Worm (Caenorhabditis elegans) whole organism, L4 larva: ENCODE data around the gene F13E9.11.

ENCODE experiments used
- F10B5.3 ChIP-seq: sonication (generic microtip); optimal IDR thresholded peaks from 2 replicates; lab custom pipeline; 2016; ENCODE audit warnings: mild to moderate bottlenecking, missing genetic modification characterization, missing compliant biosample characterization
- F26F4.8 ChIP-seq: fragments of 200-800 bp; sonication (Bioruptor generic); conservative IDR thresholded peaks from 2 replicates; pipeline ENCODE4 v1.3.6; 2022; ENCODE audit warnings: missing genetic modification characterization, missing compliant biosample characterization
- T20F7.1 ChIP-seq: fragments of 200-800 bp; sonication (Bioruptor generic); optimal IDR thresholded peaks from 2 replicates; lab custom pipeline; 2018; ENCODE audit warnings: mild to moderate bottlenecking, missing genetic modification characterization, missing compliant biosample characterization
- T26A8.4 ChIP-seq: fragments of 200-800 bp; sonication (Bioruptor generic); IDR thresholded peaks from 2 replicates; pipeline ENCODE4 v1.3.6; 2022; ENCODE audit warnings: missing genetic modification characterization, missing compliant biosample characterization
- Y105C5A.15 ChIP-seq: fragments of 200-800 bp; sonication (Bioruptor generic); IDR thresholded peaks from 2 replicates; pipeline ENCODE4 v1.3.6; 2022; ENCODE audit warnings: missing genetic modification characterization, missing compliant biosample characterization
- Y48G9A.11 ChIP-seq: fragments of 200-800 bp; sonication (Bioruptor generic); IDR thresholded peaks from 2 replicates; pipeline ENCODE4 v1.3.6; 2022; ENCODE audit warnings: missing genetic modification reagents, missing genetic modification characterization, missing compliant biosample characterization
- ZK546.5 ChIP-seq, 2 experiments: sonication (generic microtip); optimal IDR thresholded peaks; 2 replicates each; lab custom pipeline; 2017; ENCODE audit warnings: missing biosample characterization in 2 of 2, missing genetic modification characterization in 2 of 2
- aha-1 ChIP-seq: fragments of 150-350 bp; peaks from one replicate; lab custom pipeline; 2014; ENCODE audit warnings: missing biosample characterization, missing genetic modification characterization
- ama-1 ChIP-seq: fragments of 150-350 bp; optimal IDR thresholded peaks from 2 replicates; lab custom pipeline; 2014; ENCODE audit warnings: inconsistent platforms, mixed read lengths
- ceh-62 ChIP-seq: sonication (generic microtip); optimal IDR thresholded peaks from 2 replicates; lab custom pipeline; 2017; ENCODE audit warnings: missing biosample characterization, missing genetic modification characterization
- ces-1 ChIP-seq: fragments of 150-350 bp; sonication (generic microtip); optimal IDR thresholded peaks from 4 replicates; lab custom pipeline; 2014; ENCODE audit warnings: missing biosample characterization, missing genetic modification reagents, missing genetic modification characterization
- ctbp-1 ChIP-seq: fragments of 200-800 bp; sonication (Bioruptor generic); IDR thresholded peaks from 2 replicates; pipeline ENCODE4 v1.3.6; 2022; ENCODE audit warnings: missing genetic modification reagents, missing genetic modification characterization, missing compliant biosample characterization
- daf-19 ChIP-seq: fragments of 200-800 bp; sonication (Bioruptor generic); conservative IDR thresholded peaks from 2 replicates; pipeline ENCODE4 v1.3.6; 2022; ENCODE audit warnings: missing genetic modification characterization, missing compliant biosample characterization
- dmd-6 ChIP-seq: fragments of 200-800 bp; sonication (Bioruptor generic); IDR thresholded peaks from 2 replicates; pipeline ENCODE4 v1.3.6; 2022; ENCODE audit warnings: missing genetic modification reagents, missing genetic modification characterization, missing compliant biosample characterization
- dpl-1 ChIP-seq: fragments of 150-350 bp; optimal IDR thresholded peaks from 2 replicates; lab custom pipeline; 2014; ENCODE audit warnings: missing biosample characterization, missing genetic modification reagents, missing genetic modification characterization
- egl-43 ChIP-seq: fragments of 200-800 bp; sonication (Bioruptor generic); IDR thresholded peaks from 2 replicates; pipeline ENCODE4 v1.3.6; 2022; ENCODE audit warnings: missing genetic modification reagents, missing genetic modification characterization, missing compliant biosample characterization
- fos-1 ChIP-seq: fragments of 150-350 bp; optimal IDR thresholded peaks from 2 replicates; lab custom pipeline; 2014; ENCODE audit warnings: missing biosample characterization, missing genetic modification characterization
- hif-1 ChIP-seq, 2 experiments: sonication (generic microtip); optimal IDR thresholded peaks; 2 replicates each; lab custom pipeline; 2016 to 2017; ENCODE audit warnings: missing compliant biosample characterization in 2 of 2, missing genetic modification characterization in 2 of 2, missing genetic modification reagents in 2 of 2, missing genotype in 2 of 2, mild to moderate bottlenecking in 1 of 2
- hlh-11 ChIP-seq: fragments of 200-800 bp; sonication (Bioruptor generic); optimal IDR thresholded peaks from 2 replicates; lab custom pipeline; 2018; ENCODE audit warnings: mild to moderate bottlenecking, missing genetic modification characterization, missing compliant biosample characterization
- lin-15B ChIP-seq: fragments of 150-350 bp; sonication (generic microtip); optimal IDR thresholded peaks from 3 replicates; lab custom pipeline; 2014; ENCODE audit warnings: missing biosample characterization, missing genetic modification characterization
- lin-39 ChIP-seq: fragments of 150-350 bp; optimal IDR thresholded peaks from 2 replicates; lab custom pipeline; 2014; ENCODE audit warnings: missing biosample characterization, missing genetic modification reagents, missing genetic modification characterization
- lir-3 ChIP-seq: sonication (generic microtip); optimal IDR thresholded peaks from 2 replicates; lab custom pipeline; 2016; ENCODE audit warnings: mild to moderate bottlenecking, missing genetic modification characterization, missing compliant biosample characterization
- lsy-2 ChIP-seq, 2 experiments: fragments of 150-350 bp in 1 of 2; sonication (generic microtip) in 1 of 2; optimal IDR thresholded peaks; 2 replicates each; lab custom pipeline; 2014 to 2017; ENCODE audit warnings: missing biosample characterization in 2 of 2, missing genetic modification characterization in 2 of 2
- mdl-1 ChIP-seq, 2 experiments: fragments of 150-350 bp in 1 of 2; sonication (generic microtip) in 1 of 2; optimal IDR thresholded peaks; 2 replicates each; lab custom pipeline; 2014 to 2017; ENCODE audit warnings: missing biosample characterization in 2 of 2, missing genetic modification characterization in 2 of 2
- mdt-29 ChIP-seq: fragments of 200-800 bp; sonication (Bioruptor generic); IDR thresholded peaks from 2 replicates; pipeline ENCODE4 v1.3.6; 2022; ENCODE audit warnings: missing genetic modification reagents, missing genetic modification characterization, missing compliant biosample characterization
- mxl-3 ChIP-seq: fragments of 200-800 bp; sonication (Bioruptor generic); optimal IDR thresholded peaks from 2 replicates; lab custom pipeline; 2018; ENCODE audit warnings: mild to moderate bottlenecking, missing genetic modification characterization, missing compliant biosample characterization
- nhr-102 ChIP-seq: sonication (generic microtip); optimal IDR thresholded peaks from 2 replicates; lab custom pipeline; 2016; ENCODE audit warnings: mild to moderate bottlenecking, missing genetic modification characterization, moderate library complexity, missing compliant biosample characterization
- nhr-11 ChIP-seq: fragments of 150-350 bp; optimal IDR thresholded peaks from 2 replicates; lab custom pipeline; 2014; ENCODE audit warnings: missing biosample characterization, missing genetic modification characterization
- nhr-28 ChIP-seq: fragments of 150-350 bp; optimal IDR thresholded peaks from 2 replicates; lab custom pipeline; 2014; ENCODE audit warnings: missing biosample characterization, missing genetic modification characterization
- nhr-41 ChIP-seq: fragments of 200-800 bp; sonication (Bioruptor generic); IDR thresholded peaks from 2 replicates; pipeline ENCODE4 v1.3.6; 2022; ENCODE audit warnings: missing genetic modification reagents, missing genetic modification characterization, missing compliant biosample characterization
- nhr-42 ChIP-seq: fragments of 200-800 bp; sonication (Bioruptor generic); IDR thresholded peaks from 2 replicates; pipeline ENCODE4 v1.3.6; 2022; ENCODE audit warnings: missing genetic modification characterization, missing compliant biosample characterization
- nhr-76 ChIP-seq: fragments of 150-350 bp; optimal IDR thresholded peaks from 2 replicates; lab custom pipeline; 2014; ENCODE audit warnings: missing biosample characterization, missing genetic modification characterization
- nhr-77 ChIP-seq: fragments of 150-350 bp; optimal IDR thresholded peaks from 2 replicates; lab custom pipeline; 2014; ENCODE audit warnings: missing biosample characterization, missing genetic modification characterization
- pha-4 ChIP-seq, 2 experiments: fragments of 150-350 bp in 1 of 2; fragments of 200-800 bp in 1 of 2; sonication (Bioruptor generic) in 1 of 2; IDR thresholded peaks in 1 of 2; optimal IDR thresholded peaks in 1 of 2; 2 replicates each; pipeline versions ENCODE4 v1.3.6 to Lab custom; 2014 to 2022; ENCODE audit warnings: missing genetic modification characterization in 2 of 2, missing genetic modification reagents in 2 of 2, missing biosample characterization in 1 of 2, missing compliant biosample characterization in 1 of 2
- php-3 ChIP-seq: fragments of 200-800 bp; sonication (Bioruptor generic); IDR thresholded peaks from 2 replicates; pipeline ENCODE4 v1.3.6; 2022; ENCODE audit warnings: missing genetic modification reagents, missing genetic modification characterization, missing compliant biosample characterization
- pqm-1 ChIP-seq: sonication (generic microtip); optimal IDR thresholded peaks from 2 replicates; lab custom pipeline; 2017; ENCODE audit warnings: missing biosample characterization, missing genetic modification characterization
- snpc-4 ChIP-seq: fragments of 150-350 bp; optimal IDR thresholded peaks from 2 replicates; lab custom pipeline; 2014; ENCODE audit warnings: missing biosample characterization, missing genetic modification characterization
- spr-1 ChIP-seq: sonication (generic microtip); optimal IDR thresholded peaks from 2 replicates; lab custom pipeline; 2016; ENCODE audit warnings: mild to moderate bottlenecking, missing genetic modification characterization, missing compliant biosample characterization
- tag-97 ChIP-seq: fragments of 200-800 bp; sonication (Bioruptor generic); IDR thresholded peaks from 2 replicates; pipeline ENCODE4 v1.3.6; 2022; ENCODE audit warnings: missing genetic modification characterization, missing compliant biosample characterization
- tra-1 ChIP-seq: fragments of 200-800 bp; sonication (Bioruptor generic); IDR thresholded peaks from 2 replicates; pipeline ENCODE4 v1.3.6; 2022; ENCODE audit warnings: missing genetic modification reagents, missing genetic modification characterization, missing compliant biosample characterization
- vab-7 ChIP-seq: fragments of 200-800 bp; sonication (Bioruptor generic); IDR thresholded peaks from 2 replicates; pipeline ENCODE4 v1.3.6; 2022; ENCODE audit warnings: missing genetic modification reagents, missing genetic modification characterization, missing compliant biosample characterization
- zfp-2 ChIP-seq: sonication (generic microtip); optimal IDR thresholded peaks from 2 replicates; lab custom pipeline; 2016; ENCODE audit warnings: mild to moderate bottlenecking, missing genetic modification characterization, missing compliant biosample characterization
- zfp-3 ChIP-seq: fragments of 200-800 bp; sonication (Bioruptor generic); conservative IDR thresholded peaks from 2 replicates; pipeline ENCODE4 v1.3.6; 2022; ENCODE audit warnings: missing genetic modification reagents, missing genetic modification characterization, missing compliant biosample characterization
- ztf-11 ChIP-seq: fragments of 150-350 bp; optimal IDR thresholded peaks from 2 replicates; lab custom pipeline; 2014; ENCODE audit warnings: missing biosample characterization, missing genetic modification characterization

The F13E9.11 gene

DNA sequence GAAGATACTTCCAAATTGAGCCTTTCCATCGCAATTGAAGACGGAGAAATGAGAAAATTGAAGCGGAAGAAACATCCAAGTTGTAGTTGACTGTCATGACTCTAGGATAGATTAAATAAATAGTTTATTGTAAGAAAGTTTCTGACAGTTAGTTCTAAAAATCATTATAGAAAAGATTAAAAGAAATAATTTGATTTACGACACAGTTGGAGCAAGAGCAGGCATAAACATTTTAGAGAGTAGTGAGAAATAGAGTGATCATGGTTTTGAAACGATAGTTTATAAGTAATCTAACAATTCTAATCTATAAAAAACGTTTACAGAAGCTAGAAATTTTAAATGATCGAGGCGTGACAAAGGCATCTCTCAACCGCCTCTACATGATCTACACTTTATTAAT, 36.8 kb downstream of the F13E9.11 start, which contains the start of gene best-15:
best-15 (minus strand) TSS at position 101 of the 400 bp plus-strand sequence.
- TF ChIP-seq lin-15B (tag; lab: Kevin White, UChicago) (no peak), dmd-6 (GFP tag; lab: Robert Waterston, UW) (no peak), snpc-4 (tag; lab: Kevin White, UChicago) (no peak), hif-1 (tag; optimal IDR thresholded peaks at IDR 0.05; lab: Kevin White, UChicago) (no peak), ZK546.5 (tag; optimal IDR thresholded peaks at IDR 0.05; lab: Kevin White, UChicago) (no peak), nhr-28 (no peak), vab-7 (GFP tag; lab: Robert Waterston, UW) (no peak), spr-1 (tag; lab: Kevin White, UChicago) (no peak)

DNA sequence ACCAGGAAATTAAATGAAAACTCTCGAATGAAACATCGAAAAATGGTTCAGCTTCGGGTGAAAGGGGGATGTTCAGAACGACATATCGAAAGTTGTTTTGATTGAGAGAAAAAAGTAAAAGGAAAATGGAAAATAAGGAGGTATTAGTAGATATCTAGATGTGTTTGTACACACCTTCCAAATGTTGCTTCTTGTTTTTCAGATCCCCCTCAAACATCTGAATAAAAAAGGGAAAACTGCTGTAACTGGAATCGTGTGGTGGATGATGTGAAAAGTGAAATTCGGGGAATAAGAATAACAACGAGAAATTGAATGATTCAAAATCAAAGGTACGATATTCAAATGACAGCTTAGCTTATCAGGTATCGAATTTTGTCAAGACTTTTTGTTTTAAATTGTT, 40.9 kb downstream of the F13E9.11 start, which contains the start of gene npax-3:
npax-3 (minus strand) TSS at position 101 of the 400 bp plus-strand sequence.
- TF ChIP-seq vab-7 (GFP tag; lab: Robert Waterston, UW) (no peak), spr-1 (tag; lab: Kevin White, UChicago) (no peak), pha-4 (GFP tag; IDR thresholded peaks at IDR 0.05; lab: Robert Waterston, UW) (no peak), pha-4 (tag; optimal IDR thresholded peaks at IDR 0.05; lab: Kevin White, UChicago) (no peak), T20F7.1 (GFP tag; lab: Kevin White, UChicago) (no peak), nhr-76 (tag; lab: Kevin White, UChicago) (no peak), nhr-41 (GFP tag; lab: Robert Waterston, UW) (no peak), aha-1 (tag; lab: Kevin White, UChicago) (no peak), nhr-77 (tag; lab: Kevin White, UChicago) (no peak), ceh-62 (tag; lab: Kevin White, UChicago) (no peak), nhr-42 (GFP tag; lab: Robert Waterston, UW) (no peak), lir-3 (tag; lab: Kevin White, UChicago) (no peak), lsy-2 (tag; optimal IDR thresholded peaks at IDR 0.05; lab: Kevin White, UChicago) (no peak), php-3 (no peak), mxl-3 (no peak), tra-1 (GFP tag; lab: Robert Waterston, UW) (no peak), egl-43 (GFP tag; lab: Robert Waterston, UW) (no peak)

DNA sequence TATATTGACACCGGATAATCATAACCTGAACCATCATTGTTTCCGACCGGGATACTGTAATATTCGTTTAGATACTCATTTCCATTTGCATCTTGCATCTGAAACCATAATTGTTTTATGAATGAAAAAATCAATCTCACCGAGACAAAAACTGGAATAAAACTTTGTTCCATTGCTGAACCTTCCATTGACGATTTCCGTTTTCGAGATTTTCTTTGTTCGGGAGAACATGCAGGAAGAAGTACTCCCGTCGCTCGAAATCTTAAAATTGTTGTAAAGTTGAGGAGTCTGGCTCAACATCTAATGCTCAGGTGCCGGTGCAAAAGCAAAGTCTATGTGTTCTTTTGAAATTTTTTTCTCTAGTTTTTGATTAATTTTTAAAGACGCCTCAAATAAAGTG, 42.9 kb downstream of the F13E9.11 start:
- TF ChIP-seq F26F4.8 (GFP tag; lab: Robert Waterston, UW): no peak
- TF ChIP-seq dpl-1 (GFP tag; lab: Kevin White, UChicago): no peak
- no peak for TF ChIP-seq zfp-2 (tag; lab: Kevin White, UChicago)
- peak; percentile 41; the same call in 1 of the 2 replicates for TF ChIP-seq T26A8.4 (GFP tag; lab: Robert Waterston, UW)
- no peak for TF ChIP-seq zfp-3 (GFP tag; lab: Robert Waterston, UW)
- no peak for TF ChIP-seq hlh-11 (tag; lab: Kevin White, UChicago)
- no peak for TF ChIP-seq pha-4 (GFP tag; IDR thresholded peaks at IDR 0.05; lab: Robert Waterston, UW)
- TF ChIP-seq pha-4 (tag; optimal IDR thresholded peaks at IDR 0.05; lab: Kevin White, UChicago): no peak
- peak; percentile 7; the same call in 1 of the 2 replicates for TF ChIP-seq dmd-6 (GFP tag; lab: Robert Waterston, UW)
- TF ChIP-seq Y105C5A.15 (GFP tag; lab: Robert Waterston, UW): no peak
- TF ChIP-seq nhr-102 (tag; lab: Kevin White, UChicago): no peak
- TF ChIP-seq egl-43 (GFP tag; lab: Robert Waterston, UW): no peak
- TF ChIP-seq mdt-29 (GFP tag; lab: Robert Waterston, UW): no peak

DNA sequence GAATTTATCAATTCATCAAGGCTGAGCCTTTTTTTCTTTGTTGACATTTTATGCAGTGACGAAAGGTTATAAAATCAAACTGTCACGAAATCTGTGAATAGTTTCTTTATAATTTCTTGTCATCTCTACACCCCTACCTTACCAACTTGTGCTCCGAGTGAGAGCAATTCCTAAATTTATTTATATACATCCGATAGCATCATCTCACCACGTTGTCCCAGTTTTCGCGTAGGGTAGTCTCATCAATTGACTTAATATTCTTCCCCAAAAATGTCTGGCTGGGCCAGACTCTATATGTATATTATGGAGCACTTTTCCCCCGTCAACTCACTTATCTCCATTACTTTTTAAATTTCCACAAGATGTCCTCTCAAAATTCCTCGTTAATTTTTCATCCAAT, 43.6 kb downstream of the F13E9.11 start:
- TF ChIP-seq ama-1 (lab: Kevin White, UChicago) (peak; percentile 18), fos-1 (tag; lab: Kevin White, UChicago) (no peak), ctbp-1 (GFP tag; lab: Robert Waterston, UW) (no peak), ztf-11 (tag; lab: Kevin White, UChicago) (no peak), ces-1 (GFP tag; lab: Kevin White, UChicago) (no peak), Y48G9A.11 (GFP tag; lab: Robert Waterston, UW) (no peak), lsy-2 (tag; optimal IDR thresholded peaks at IDR 0.05; lab: Kevin White, UChicago) (no peak), lin-39 (tag; lab: Kevin White, UChicago) (no peak), T20F7.1 (GFP tag; lab: Kevin White, UChicago) (no peak), T26A8.4 (GFP tag; lab: Robert Waterston, UW) (0 out of 2 replicates have a peak, but pooled peaks have one; percentile 32), zfp-2 (tag; lab: Kevin White, UChicago) (no peak), zfp-3 (GFP tag; lab: Robert Waterston, UW) (0 out of 2 replicates have a peak, but pooled peaks have one; percentile 30), nhr-102 (tag; lab: Kevin White, UChicago) (peak; percentile 8), egl-43 (GFP tag; lab: Robert Waterston, UW) (0 out of 2 replicates have a peak, but pooled peaks have one; percentile 23), pha-4 (GFP tag; IDR thresholded peaks at IDR 0.05; lab: Robert Waterston, UW) (no peak), pha-4 (tag; optimal IDR thresholded peaks at IDR 0.05; lab: Kevin White, UChicago) (no peak), mdl-1 (tag; optimal IDR thresholded peaks at IDR 0.05; lab: Kevin White, UChicago) (no peak), daf-19 (peak; percentile 55; the same call in 1 of the 2 replicates), dmd-6 (GFP tag; lab: Robert Waterston, UW) (no peak), nhr-11 (tag; lab: Kevin White, UChicago) (no peak), F10B5.3 (tag; lab: Kevin White, UChicago) (no peak), tag-97 (GFP tag; lab: Robert Waterston, UW) (no peak), pqm-1 (tag; lab: Kevin White, UChicago) (no peak)
